Fruit fly (Drosophila melanogaster): ENCODE data around the gene CG14410.

The CG14410 gene

DNA sequence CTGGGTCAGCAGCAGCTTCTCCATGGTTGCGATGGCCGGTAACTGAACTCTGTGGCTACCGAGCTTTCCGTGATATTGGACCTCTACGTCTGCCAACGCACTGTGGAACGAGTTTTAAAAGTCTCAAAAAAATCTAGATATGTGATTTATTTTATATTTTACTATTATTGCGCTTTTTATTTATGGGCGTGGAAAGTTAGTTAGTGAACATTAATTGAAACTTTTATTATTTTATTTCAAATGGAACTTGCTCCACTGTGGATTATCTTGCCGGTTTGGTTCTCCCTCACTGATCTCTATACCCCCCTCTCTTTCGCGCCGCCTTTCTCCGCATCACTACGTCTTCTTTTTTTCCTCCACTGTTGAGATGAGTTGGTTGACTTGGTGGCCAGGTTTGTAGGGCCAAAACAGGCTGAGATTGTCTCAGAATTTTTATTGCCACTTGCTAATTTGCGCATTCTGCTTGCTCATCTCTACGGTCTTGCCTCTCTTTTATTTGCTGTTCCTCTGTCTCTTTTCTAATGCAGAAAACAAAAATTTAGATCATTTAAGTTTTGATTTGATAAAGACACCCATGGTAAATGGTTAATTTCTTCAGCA, 12.3 kb downstream of the CG14410 start, which contains the start of gene CG9522 (continued):
- TF ChIP-seq CG6163 (GFP tag; IDR thresholded peaks at IDR 0.05) (peak; percentile 95), CG6792 (GFP tag; optimal IDR thresholded peaks at IDR 0.05) (peak; percentile 86), CG3919 (GFP tag; optimal IDR thresholded peaks at IDR 0.05) (peak; percentile 92), Ets21C (GFP tag; optimal IDR thresholded peaks at IDR 0.05) (peak; percentile 53), cyc (GFP tag; optimal IDR thresholded peaks at IDR 0.05) (peak; percentile 76), Lpt (GFP tag; optimal IDR thresholded peaks at IDR 0.05) (peak; percentile 87), vri (GFP tag; optimal IDR thresholded peaks at IDR 0.05) (peak; percentile 58), CG11902 (GFP tag; optimal IDR thresholded peaks at IDR 0.05) (peak; percentile 49), Blimp-1 (GFP tag; optimal IDR thresholded peaks at IDR 0.05) (peak; percentile 21), svp (GFP tag) (peak; percentile 85), ss (GFP tag; optimal IDR thresholded peaks at IDR 0.05) (peak; percentile 85), CG34406 (GFP tag; optimal IDR thresholded peaks at IDR 0.05) (peak; percentile 80), Hr38 (GFP tag; optimal IDR thresholded peaks at IDR 0.05) (no peak), Sox102F (GFP tag; optimal IDR thresholded peaks at IDR 0.05) (peak; percentile 79), CG32006 (GFP tag; optimal IDR thresholded peaks at IDR 0.05) (peak; percentile 92)

DNA sequence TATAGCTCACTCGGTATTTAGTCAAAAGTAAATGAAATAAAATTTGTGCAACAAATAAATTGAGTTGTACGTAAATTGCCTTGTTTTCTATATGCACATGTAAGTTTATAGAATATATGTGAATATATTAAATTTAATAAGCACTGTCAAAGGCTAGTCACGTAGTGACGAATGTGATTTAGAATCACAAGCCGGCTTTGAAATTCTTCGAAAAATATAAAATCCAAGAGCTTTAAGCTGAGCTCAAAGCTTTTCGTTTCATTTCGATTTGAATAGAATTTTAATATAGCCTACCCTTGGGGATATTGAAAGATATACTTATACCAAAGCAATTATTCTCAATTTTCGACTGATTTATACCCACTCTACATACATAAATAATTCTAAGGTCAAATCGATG, 13.5 kb downstream of the CG14410 start:
- TF ChIP-seq CG11902 (GFP tag; optimal IDR thresholded peaks at IDR 0.05) (no peak), Ets96B (tag; optimal IDR thresholded peaks at IDR 0.05) (no peak), fkh (GFP tag; optimal IDR thresholded peaks at IDR 0.05) (no peak), CG15336 (GFP tag; IDR thresholded peaks at IDR 0.05) (no peak), dsx (GFP tag; optimal IDR thresholded peaks at IDR 0.05; ENCODE audit: poor library complexity, severe bottlenecking) (no peak), CG11294 (GFP tag; IDR thresholded peaks at IDR 0.05) (no peak), dac (GFP tag; optimal IDR thresholded peaks at IDR 0.05) (no peak), topi (GFP tag; optimal IDR thresholded peaks at IDR 0.05) (no peak), CG34406 (GFP tag; optimal IDR thresholded peaks at IDR 0.05) (no peak), Blimp-1 (GFP tag; optimal IDR thresholded peaks at IDR 0.05) (no peak), CG6792 (GFP tag; optimal IDR thresholded peaks at IDR 0.05) (no peak), achi (GFP tag; optimal IDR thresholded peaks at IDR 0.05) (no peak), pdm3 (GFP tag; optimal IDR thresholded peaks at IDR 0.05) (no peak), CG7368 (GFP tag; optimal IDR thresholded peaks at IDR 0.05) (no peak), Hr39 (GFP tag; optimal IDR thresholded peaks at IDR 0.05) (no peak), Hr4 (GFP tag; optimal IDR thresholded peaks at IDR 0.05) (no peak)

DNA sequence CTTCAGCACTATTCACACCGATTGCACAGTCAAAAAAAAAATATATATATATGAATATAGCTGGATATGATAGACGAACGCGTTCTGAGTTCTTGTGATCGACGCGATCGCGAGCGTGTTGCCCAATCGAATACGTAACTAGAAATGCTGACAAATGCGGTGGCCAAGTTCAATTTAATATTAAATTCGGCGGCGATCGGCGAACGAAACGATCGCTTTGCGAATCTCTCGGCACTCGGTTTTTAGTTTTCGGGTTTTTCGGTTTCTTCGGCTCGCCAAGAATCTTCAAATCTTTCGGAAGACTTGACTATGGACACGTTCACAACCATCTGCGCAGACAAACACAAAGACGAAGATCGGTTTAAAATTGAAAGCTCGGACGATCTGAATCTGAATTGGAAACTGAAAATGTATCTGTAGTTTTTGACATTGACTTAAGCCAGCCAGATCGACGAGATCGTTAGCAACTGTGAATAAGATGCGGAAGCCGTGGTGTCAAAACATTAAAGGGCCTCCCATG, 16.7 kb downstream of the CG14410 start, which contains the start of gene CG9521:
CG9521 (minus strand) TSS at position 117 of the 520 bp plus-strand sequence.
- TF ChIP-seq Hr4 (GFP tag; optimal IDR thresholded peaks at IDR 0.05) = no peak
- TF ChIP-seq Sox15 (GFP tag; optimal IDR thresholded peaks at IDR 0.05) = no peak
- TF ChIP-seq CG10631 (GFP tag; optimal IDR thresholded peaks at IDR 0.05) = no peak

DNA sequence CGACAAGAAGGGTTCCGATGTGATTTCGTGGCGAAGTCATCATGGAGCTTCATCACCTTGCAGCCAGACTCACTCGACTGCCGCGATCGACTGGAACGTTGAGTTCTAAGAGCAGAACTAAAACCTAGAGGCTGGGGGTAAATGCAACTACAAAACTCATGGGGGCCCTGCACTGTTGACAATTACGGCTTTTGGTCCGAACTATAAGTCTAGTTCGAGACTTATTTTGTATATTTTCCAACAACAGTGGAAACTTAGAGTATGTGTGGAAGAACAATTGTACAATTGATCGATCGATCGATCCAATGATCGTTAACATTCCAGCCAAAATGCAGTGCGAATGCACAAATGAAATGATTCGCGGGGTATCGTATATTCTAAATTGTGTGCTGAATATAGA, 19.7 kb downstream of the CG14410 start, which contains the start of gene CG9519:
CG9519 (minus strand) TSS at position 101 of the 400 bp plus-strand sequence.
- TF ChIP-seq achi (GFP tag; optimal IDR thresholded peaks at IDR 0.05) (no peak), pdm3 (GFP tag; optimal IDR thresholded peaks at IDR 0.05) (no peak), CG32006 (GFP tag; optimal IDR thresholded peaks at IDR 0.05) (no peak), CG15336 (GFP tag; IDR thresholded peaks at IDR 0.05) (no peak), spab (GFP tag; optimal IDR thresholded peaks at IDR 0.05) (no peak), CG9139 (GFP tag; optimal IDR thresholded peaks at IDR 0.05) (no peak), Sox15 (GFP tag; optimal IDR thresholded peaks at IDR 0.05) (no peak), Eip78C (GFP tag) (no peak), OdsH (GFP tag; optimal IDR thresholded peaks at IDR 0.05) (no peak), CG3032 (tag; optimal IDR thresholded peaks at IDR 0.05) (no peak), salr (GFP tag; optimal IDR thresholded peaks at IDR 0.05) (no peak), Hr38 (GFP tag; optimal IDR thresholded peaks at IDR 0.05) (no peak), CG8119 (GFP tag; IDR thresholded peaks at IDR 0.05) (no peak), CG6276 (GFP tag; optimal IDR thresholded peaks at IDR 0.05) (no peak)

Data from whole organism, prepupa.